Worm (Caenorhabditis elegans) whole organism, L2 larva: Measurements from ENCODE around the gene B0228.6.

ENCODE experiments used
- C34F6.9 ChIP-seq: fragments of 150-350 bp; optimal IDR thresholded peaks from 2 replicates; lab custom pipeline; 2014; ENCODE audit warnings: missing biosample characterization, missing genetic modification characterization
- R02D3.7 ChIP-seq: fragments of 150-350 bp; optimal IDR thresholded peaks from 2 replicates; lab custom pipeline; 2014; ENCODE audit warnings: missing biosample characterization, missing genetic modification characterization
- ama-1 ChIP-seq: fragments of 150-350 bp; optimal IDR thresholded peaks from 2 replicates; lab custom pipeline; 2018; ENCODE audit warnings: inconsistent platforms
- elt-1 ChIP-seq: fragments of 150-350 bp; optimal IDR thresholded peaks from 2 replicates; lab custom pipeline; 2014; ENCODE audit warnings: missing biosample characterization, missing genetic modification characterization
- fos-1 ChIP-seq: fragments of 150-350 bp; optimal IDR thresholded peaks from 2 replicates; lab custom pipeline; 2014; ENCODE audit warnings: missing biosample characterization, missing genetic modification characterization
- nhr-237 ChIP-seq: fragments of 150-350 bp; optimal IDR thresholded peaks from 2 replicates; lab custom pipeline; 2014; ENCODE audit warnings: missing biosample characterization, missing genetic modification characterization
- nhr-25 ChIP-seq: fragments of 150-350 bp; sonication (generic microtip); optimal IDR thresholded peaks from 3 replicates; lab custom pipeline; 2014; ENCODE audit warnings: missing biosample characterization, missing genetic modification characterization
- nhr-77 ChIP-seq: fragments of 150-350 bp; optimal IDR thresholded peaks from 2 replicates; lab custom pipeline; 2014; ENCODE audit warnings: missing biosample characterization, missing genetic modification characterization
- unc-62 ChIP-seq: fragments of 150-350 bp; optimal IDR thresholded peaks from 2 replicates; lab custom pipeline; 2014; ENCODE audit warnings: missing biosample characterization, missing genetic modification reagents, missing genetic modification characterization
- zag-1 ChIP-seq: fragments of 150-350 bp; optimal IDR thresholded peaks from 2 replicates; lab custom pipeline; 2014; ENCODE audit warnings: missing biosample characterization, missing genetic modification characterization
- ztf-4 ChIP-seq: fragments of 150-350 bp; optimal IDR thresholded peaks from 2 replicates; lab custom pipeline; 2014; ENCODE audit warnings: missing biosample characterization, missing genetic modification characterization

ce11 chrII:7801255-7801654 lies 46.3 kb upstream of the B0228.6 start:
- TF ChIP-seq zag-1 (tag; lab: Kevin White, UChicago) (no peak), R02D3.7 (tag; lab: Kevin White, UChicago) (no peak), nhr-25 (tag; lab: Kevin White, UChicago) (no peak), nhr-77 (tag; lab: Kevin White, UChicago) (no peak), ztf-4 (tag; lab: Kevin White, UChicago) (no peak), unc-62 (GFP tag; lab: Kevin White, UChicago) (no peak), fos-1 (tag; lab: Kevin White, UChicago) (peak; percentile 17), C34F6.9 (no peak), nhr-237 (tag; lab: Kevin White, UChicago) (no peak), ama-1 (lab: Kevin White, UChicago) (no peak), elt-1 (tag; lab: Kevin White, UChicago) (no peak)
